Worm (Caenorhabditis elegans) whole organism, L4 larva: ENCODE results near the gene PDB1.1.

ENCODE experiments used
- F37D6.2 ChIP-seq: sonication (generic microtip); optimal IDR thresholded peaks from 2 replicates; lab custom pipeline; 2016; ENCODE audit warnings: mild to moderate bottlenecking, missing genetic modification characterization, missing compliant biosample characterization
- T20F7.1 ChIP-seq: fragments of 200-800 bp; sonication (Bioruptor generic); optimal IDR thresholded peaks from 2 replicates; lab custom pipeline; 2018; ENCODE audit warnings: mild to moderate bottlenecking, missing genetic modification characterization, missing compliant biosample characterization
- Y105C5A.15 ChIP-seq: fragments of 200-800 bp; sonication (Bioruptor generic); IDR thresholded peaks from 2 replicates; pipeline ENCODE4 v1.3.6; 2022; ENCODE audit warnings: missing genetic modification characterization, missing compliant biosample characterization
- Y75B8A.6 ChIP-seq: fragments of 200-800 bp; sonication (Bioruptor generic); IDR thresholded peaks from 2 replicates; pipeline ENCODE4 v1.3.6; 2022; ENCODE audit warnings: missing genetic modification reagents, missing genetic modification characterization, missing compliant biosample characterization
- ama-1 ChIP-seq: fragments of 150-350 bp; optimal IDR thresholded peaks from 2 replicates; lab custom pipeline; 2014; ENCODE audit warnings: inconsistent platforms, mixed read lengths
- attf-4 ChIP-seq: sonication (generic microtip); optimal IDR thresholded peaks from 3 replicates; lab custom pipeline; 2017; ENCODE audit warnings: missing biosample characterization, missing genetic modification characterization
- ceh-20 ChIP-seq: fragments of 200-800 bp; sonication (Bioruptor generic); IDR thresholded peaks from 2 replicates; pipeline ENCODE4 v1.3.6; 2022; ENCODE audit warnings: missing genetic modification reagents, missing genetic modification characterization, missing compliant biosample characterization
- ceh-28 ChIP-seq: fragments of 150-350 bp; optimal IDR thresholded peaks from 2 replicates; lab custom pipeline; 2014; ENCODE audit warnings: missing biosample characterization, missing genetic modification reagents, missing genetic modification characterization
- ces-1 ChIP-seq: fragments of 150-350 bp; sonication (generic microtip); optimal IDR thresholded peaks from 4 replicates; lab custom pipeline; 2014; ENCODE audit warnings: missing biosample characterization, missing genetic modification reagents, missing genetic modification characterization
- cey-2 ChIP-seq: sonication (generic microtip); optimal IDR thresholded peaks from 3 replicates; lab custom pipeline; 2017; ENCODE audit warnings: missing genetic modification characterization, mild to moderate bottlenecking, missing compliant biosample characterization, antibody characterized with exemption, borderline replicate concordance; ENCODE audit not compliant: insufficient read depth
- daf-16 ChIP-seq, 3 experiments: sonication (generic microtip); optimal IDR thresholded peaks; 2 replicates each; lab custom pipeline; 2016 to 2017; ENCODE audit warnings: missing genetic modification characterization in 3 of 3, missing genetic modification reagents in 3 of 3, mild to moderate bottlenecking in 2 of 3, missing compliant biosample characterization in 2 of 3, missing biosample characterization in 1 of 3, moderate library complexity in 1 of 3
- duxl-1 ChIP-seq: sonication (generic microtip); optimal IDR thresholded peaks from 2 replicates; lab custom pipeline; 2016; ENCODE audit warnings: mild to moderate bottlenecking, missing genetic modification characterization, moderate library complexity, missing compliant biosample characterization; ENCODE audit not compliant: poor library complexity
- dve-1 ChIP-seq: sonication (generic microtip); optimal IDR thresholded peaks from 2 replicates; lab custom pipeline; 2017; ENCODE audit warnings: antibody characterized with exemption, mild to moderate bottlenecking, missing genetic modification characterization, missing compliant biosample characterization; ENCODE audit not compliant: insufficient read depth
- egl-27 ChIP-seq: sonication (generic microtip); optimal IDR thresholded peaks from 3 replicates; lab custom pipeline; 2017; ENCODE audit warnings: missing biosample characterization, missing genetic modification reagents, missing genetic modification characterization
- hlh-11 ChIP-seq: fragments of 200-800 bp; sonication (Bioruptor generic); optimal IDR thresholded peaks from 2 replicates; lab custom pipeline; 2018; ENCODE audit warnings: mild to moderate bottlenecking, missing genetic modification characterization, missing compliant biosample characterization
- lin-1 ChIP-seq: fragments of 200-800 bp; sonication (Bioruptor generic); IDR thresholded peaks from 2 replicates; pipeline ENCODE4 v1.3.6; 2022; ENCODE audit warnings: missing genetic modification reagents, missing genetic modification characterization, missing compliant biosample characterization
- lin-29 ChIP-seq: fragments of 200-800 bp; sonication (Bioruptor generic); IDR thresholded peaks from 2 replicates; pipeline ENCODE4 v1.3.6; 2022; ENCODE audit warnings: missing genetic modification reagents, missing genetic modification characterization, missing compliant biosample characterization
- lin-38 ChIP-seq: fragments of 200-800 bp; sonication (Bioruptor generic); IDR thresholded peaks from 2 replicates; pipeline ENCODE4 v1.3.6; 2022; ENCODE audit warnings: missing genetic modification reagents, missing genetic modification characterization, missing compliant biosample characterization
- lin-39 ChIP-seq: fragments of 150-350 bp; optimal IDR thresholded peaks from 2 replicates; lab custom pipeline; 2014; ENCODE audit warnings: missing biosample characterization, missing genetic modification reagents, missing genetic modification characterization
- lir-3 ChIP-seq: sonication (generic microtip); optimal IDR thresholded peaks from 2 replicates; lab custom pipeline; 2016; ENCODE audit warnings: mild to moderate bottlenecking, missing genetic modification characterization, missing compliant biosample characterization
- lsy-2 ChIP-seq, 2 experiments: fragments of 150-350 bp in 1 of 2; sonication (generic microtip) in 1 of 2; optimal IDR thresholded peaks; 2 replicates each; lab custom pipeline; 2014 to 2017; ENCODE audit warnings: missing biosample characterization in 2 of 2, missing genetic modification characterization in 2 of 2
- mes-2 ChIP-seq: sonication (generic microtip); optimal IDR thresholded peaks from 2 replicates; lab custom pipeline; 2016; ENCODE audit warnings: missing genotype, mild to moderate bottlenecking, missing genetic modification characterization, missing compliant biosample characterization; ENCODE audit not compliant: poor library complexity, severe bottlenecking
- nhr-10 ChIP-seq: fragments of 150-350 bp; optimal IDR thresholded peaks from 2 replicates; lab custom pipeline; 2014; ENCODE audit warnings: missing biosample characterization, missing genetic modification characterization
- nhr-102 ChIP-seq: sonication (generic microtip); optimal IDR thresholded peaks from 2 replicates; lab custom pipeline; 2016; ENCODE audit warnings: mild to moderate bottlenecking, missing genetic modification characterization, moderate library complexity, missing compliant biosample characterization
- nhr-28 ChIP-seq: fragments of 150-350 bp; optimal IDR thresholded peaks from 2 replicates; lab custom pipeline; 2014; ENCODE audit warnings: missing biosample characterization, missing genetic modification characterization
- nhr-6 ChIP-seq: fragments of 150-350 bp; optimal IDR thresholded peaks from 2 replicates; lab custom pipeline; 2014; ENCODE audit warnings: missing biosample characterization, missing genetic modification characterization
- saeg-2 ChIP-seq: fragments of 200-800 bp; sonication (Bioruptor generic); IDR thresholded peaks from 2 replicates; pipeline ENCODE4 v1.3.6; 2022; ENCODE audit warnings: missing genetic modification reagents, missing genetic modification characterization, missing compliant biosample characterization
- snpc-1.2 ChIP-seq: fragments of 200-800 bp; sonication (Bioruptor generic); IDR thresholded peaks from 2 replicates; pipeline ENCODE4 v1.3.6; 2022; ENCODE audit warnings: missing genetic modification reagents, missing genetic modification characterization, missing compliant biosample characterization
- unc-62 ChIP-seq, 3 experiments: fragments of 150-350 bp in 1 of 3; sonication (generic microtip); optimal IDR thresholded peaks in 2 of 3; peaks in 1 of 3; 1 replicate in 1 of 3; 2 replicates in 2 of 3; lab custom pipeline; 2014 to 2017; ENCODE audit warnings: missing biosample characterization in 3 of 3, missing genetic modification characterization in 3 of 3, missing genetic modification reagents in 3 of 3, missing genotype in 1 of 3
- vab-7 ChIP-seq: fragments of 200-800 bp; sonication (Bioruptor generic); IDR thresholded peaks from 2 replicates; pipeline ENCODE4 v1.3.6; 2022; ENCODE audit warnings: missing genetic modification reagents, missing genetic modification characterization, missing compliant biosample characterization
- zfp-3 ChIP-seq: fragments of 200-800 bp; sonication (Bioruptor generic); conservative IDR thresholded peaks from 2 replicates; pipeline ENCODE4 v1.3.6; 2022; ENCODE audit warnings: missing genetic modification reagents, missing genetic modification characterization, missing compliant biosample characterization
- ztf-7 ChIP-seq: fragments of 150-350 bp; optimal IDR thresholded peaks from 2 replicates; lab custom pipeline; 2014; ENCODE audit warnings: missing biosample characterization, missing genetic modification characterization

Gene PDB1.1

DNA sequence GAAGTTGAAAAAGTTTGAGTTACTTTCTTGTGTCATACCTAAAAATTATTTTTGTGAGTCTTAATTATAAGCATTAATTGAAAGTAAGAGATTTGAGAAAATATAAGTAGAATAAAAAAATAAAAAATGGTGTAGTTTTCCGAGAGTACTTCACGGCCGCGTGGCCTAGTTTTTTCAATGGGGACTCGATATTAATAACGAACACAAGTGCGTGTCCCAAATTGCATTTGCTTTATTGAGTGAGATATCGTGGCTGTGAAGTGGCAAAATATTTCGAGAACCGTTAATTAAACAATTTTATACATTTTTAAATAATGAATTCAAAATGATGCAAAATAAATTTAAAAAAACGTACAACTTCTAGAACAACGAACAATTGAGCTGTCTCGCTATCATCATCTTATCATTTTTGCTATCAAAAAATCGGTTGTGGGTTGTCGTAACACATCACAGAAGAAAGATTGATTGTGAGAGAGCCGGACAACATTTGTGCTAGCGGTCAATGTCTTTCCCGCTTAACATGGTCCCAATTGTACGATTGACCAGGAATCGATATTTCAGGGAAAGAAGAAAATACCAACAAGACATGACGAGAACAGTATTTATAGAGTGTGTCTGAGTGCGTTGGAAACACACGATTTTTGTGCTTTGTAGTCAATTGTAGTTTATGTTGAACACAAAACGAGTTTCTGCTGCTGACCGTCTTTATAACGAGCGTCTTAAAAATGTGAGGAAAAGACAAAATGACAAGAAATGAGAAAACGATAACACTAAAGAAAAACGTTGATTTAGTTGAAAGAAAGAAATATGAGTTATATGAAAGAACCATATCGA lies 11.0 kb upstream of the PDB1.1 start, which contains the start of gene apy-1 (continued):
- TF ChIP-seq ceh-20, result 0 out of 2 replicates have a peak, but pooled peaks have one; percentile 43
- TF ChIP-seq nhr-10 (tag; lab: Kevin White, UChicago), result no peak
- peak; percentile 26 for TF ChIP-seq ceh-28
- TF ChIP-seq lsy-2 (tag; optimal IDR thresholded peaks at IDR 0.05; lab: Kevin White, UChicago), result peak; percentile 2 to 67
- TF ChIP-seq dve-1 (tag; lab: Kevin White, UChicago), result peak; percentile 16
- peak; percentile 94 for TF ChIP-seq mes-2 (tag; lab: Kevin White, UChicago)
- no peak for TF ChIP-seq daf-16 (GFP tag; optimal IDR thresholded peaks at IDR 0.05; lab: Kevin White, UChicago)
- peak; percentile 38 for TF ChIP-seq daf-16 (tag; optimal IDR thresholded peaks at IDR 0.05; lab: Kevin White, UChicago)
- TF ChIP-seq, all 104 proteins: peak for 26

DNA sequence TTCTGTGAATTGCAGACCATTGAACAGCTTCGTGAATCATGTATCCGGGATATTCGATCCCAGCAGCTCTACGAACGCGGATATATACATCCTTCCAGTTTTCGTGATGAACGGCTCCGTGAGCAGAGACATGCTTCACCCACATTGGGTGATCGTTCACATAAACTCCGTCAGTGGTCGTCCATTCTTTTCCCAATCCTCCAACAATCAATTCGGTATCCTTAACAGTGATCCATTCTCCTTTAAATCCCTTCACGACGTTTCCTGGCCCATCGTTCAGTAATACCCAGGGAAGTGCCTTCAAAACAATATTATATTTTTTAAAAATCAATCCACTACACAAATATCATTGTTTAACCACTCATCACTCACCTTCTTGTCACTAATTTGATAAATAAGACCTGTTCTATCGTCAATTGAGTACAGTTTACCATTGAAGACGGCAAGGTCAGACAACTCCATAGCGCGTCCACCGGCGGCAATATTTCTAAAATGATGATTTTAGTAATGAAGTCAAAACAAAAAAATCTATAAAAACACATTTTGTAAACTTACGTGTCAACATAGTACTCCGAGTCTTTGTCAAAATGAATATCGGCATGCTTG lies 9.9 kb upstream of the PDB1.1 start:
- TF ChIP-seq lin-39 (no peak), mes-2 (tag; lab: Kevin White, UChicago) (no peak), F37D6.2 (no peak), unc-62 (GFP tag; optimal IDR thresholded peaks at IDR 0.05 in 1 of 2; lab: Kevin White, UChicago) (peak in 1 of 2 experiments; percentile 77), unc-62 (tag; optimal IDR thresholded peaks at IDR 0.05; lab: Kevin White, UChicago) (no peak), lin-38 (GFP tag; lab: Robert Waterston, UW) (0 out of 2 replicates have a peak, but pooled peaks have one; percentile 10), ces-1 (GFP tag; lab: Kevin White, UChicago) (no peak), nhr-28 (tag; lab: Kevin White, UChicago) (peak; percentile 45), egl-27 (no peak), snpc-1.2 (GFP tag; lab: Robert Waterston, UW) (no peak), hlh-11 (tag; lab: Kevin White, UChicago) (peak; percentile 8), saeg-2 (GFP tag; lab: Robert Waterston, UW) (no peak), cey-2 (tag; lab: Kevin White, UChicago) (no peak), Y105C5A.15 (GFP tag; lab: Robert Waterston, UW) (no peak), ama-1 (no peak)

DNA sequence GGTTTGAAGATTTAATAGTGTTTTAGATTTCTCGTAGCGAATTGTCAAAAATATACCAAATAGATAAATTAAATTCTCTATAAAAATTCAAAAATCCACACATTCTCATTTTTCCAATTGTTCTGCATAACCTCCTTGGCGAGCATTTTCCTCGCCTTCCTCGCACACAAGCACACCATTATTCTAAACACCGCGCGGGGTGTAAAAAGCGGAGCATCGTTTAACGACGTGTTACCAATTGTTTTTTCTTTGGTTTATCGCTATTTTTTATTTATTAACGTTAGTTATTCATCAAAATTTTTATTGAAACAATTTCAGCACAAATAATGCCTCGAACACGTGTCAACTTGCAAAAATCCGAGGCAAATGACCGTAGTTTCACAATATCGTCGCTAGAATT lies 6.1 kb upstream of the PDB1.1 start, which contains the start of gene vps-52:
Gene vps-52, plus strand, starts transcription at position 319 of the 400 bp plus-strand sequence.
- TF ChIP-seq T20F7.1 (GFP tag; lab: Kevin White, UChicago) (peak; percentile 92), nhr-102 (no peak), dve-1 (tag; lab: Kevin White, UChicago) (peak; percentile 7), zfp-3 (GFP tag; lab: Robert Waterston, UW) (no peak), ztf-7 (no peak), lsy-2 (tag; optimal IDR thresholded peaks at IDR 0.05; lab: Kevin White, UChicago) (peak in 1 of 2 experiments; percentile 4), duxl-1 (tag; lab: Kevin White, UChicago) (no peak), mes-2 (tag; lab: Kevin White, UChicago) (peak; percentile 33)

DNA sequence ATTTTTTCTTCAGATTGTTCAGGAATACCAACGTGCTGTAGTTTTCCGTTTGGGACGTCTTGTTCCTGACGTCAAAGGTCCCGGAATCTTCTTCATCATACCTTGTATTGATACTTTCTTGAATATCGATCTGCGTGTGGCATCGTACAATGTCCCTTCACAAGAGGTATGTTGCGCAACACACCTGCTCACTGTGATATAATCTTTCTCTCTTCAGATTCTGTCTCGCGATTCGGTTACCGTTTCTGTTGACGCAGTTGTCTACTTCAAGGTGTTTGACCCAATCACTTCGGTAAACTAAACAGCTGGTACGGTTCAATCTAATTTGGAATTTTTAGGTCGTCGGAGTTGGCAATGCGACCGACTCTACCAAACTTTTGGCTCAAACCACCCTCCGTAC lies 4.5 kb upstream of the PDB1.1 start:
- TF ChIP-seq nhr-6 (tag; lab: Kevin White, UChicago), result no peak

DNA sequence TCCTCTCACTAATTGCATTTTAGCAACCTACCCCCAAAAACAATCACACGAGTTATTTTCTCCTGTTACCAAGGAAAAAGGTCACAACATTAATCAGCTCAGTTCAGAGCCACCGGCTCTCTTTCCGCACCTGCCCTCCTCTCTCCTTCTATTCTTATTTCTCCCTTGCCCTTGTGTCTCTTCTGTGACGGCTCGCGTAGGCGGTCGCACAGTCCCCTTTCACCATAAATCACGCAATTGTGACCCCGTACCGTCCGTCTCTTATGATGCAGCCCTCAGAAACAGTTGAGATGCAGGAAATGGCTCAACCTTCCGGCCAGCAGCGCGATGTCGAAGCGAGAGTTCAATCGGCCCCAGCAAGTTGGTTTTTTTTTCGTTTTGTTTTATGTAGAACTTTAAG lies 3.7 kb upstream of the PDB1.1 start, which contains the start of gene sto-1:
Gene sto-1, plus strand, starts transcription at position 200 of the 400 bp plus-strand sequence.
- no peak for TF ChIP-seq lin-1
- no peak for TF ChIP-seq vab-7 (GFP tag; lab: Robert Waterston, UW)
- TF ChIP-seq Y75B8A.6 (GFP tag; lab: Robert Waterston, UW), result no peak
- no peak for TF ChIP-seq lir-3 (tag; lab: Kevin White, UChicago)
- no peak for TF ChIP-seq saeg-2 (GFP tag; lab: Robert Waterston, UW)
- TF ChIP-seq attf-4 (tag; lab: Kevin White, UChicago), result no peak
- no peak for TF ChIP-seq zfp-3 (GFP tag; lab: Robert Waterston, UW)
- TF ChIP-seq lin-29, result no peak
